Worm (Caenorhabditis elegans) whole organism, early embryonic: ENCODE results near the gene dss-1.

Source experiments
- B0310.2 ChIP-seq: sonication (generic microtip); optimal IDR thresholded peaks from 2 replicates; lab custom pipeline; 2016; ENCODE audit warnings: mild to moderate bottlenecking, missing genetic modification characterization, missing compliant biosample characterization
- F13C5.2 ChIP-seq: sonication (generic microtip); optimal IDR thresholded peaks from 2 replicates; lab custom pipeline; 2017; ENCODE audit warnings: mild to moderate bottlenecking, missing genetic modification characterization, inconsistent platforms, missing compliant biosample characterization
- aly-1 ChIP-seq: sonication (generic microtip); optimal IDR thresholded peaks from 2 replicates; lab custom pipeline; 2016; ENCODE audit warnings: missing genetic modification characterization, missing compliant biosample characterization
- ama-1 ChIP-seq: fragments of 150-350 bp; optimal IDR thresholded peaks from 2 replicates; lab custom pipeline; 2014
- ceh-13 ChIP-seq: fragments of 200-800 bp; sonication (Bioruptor generic); optimal IDR thresholded peaks from 2 replicates; lab custom pipeline; 2018; ENCODE audit warnings: mild to moderate bottlenecking, missing genetic modification characterization, missing compliant biosample characterization
- ceh-36 ChIP-seq: sonication (generic microtip); optimal IDR thresholded peaks from 2 replicates; lab custom pipeline; 2016; ENCODE audit warnings: missing genetic modification characterization, inconsistent platforms, missing compliant biosample characterization
- ets-7 ChIP-seq: sonication (generic microtip); optimal IDR thresholded peaks from 2 replicates; lab custom pipeline; 2016; ENCODE audit warnings: missing genotype, missing genetic modification characterization, missing compliant biosample characterization
- flt-1 ChIP-seq: fragments of 200-800 bp; sonication (Bioruptor generic); IDR thresholded peaks from 2 replicates; pipeline ENCODE4 v1.3.6; 2022; ENCODE audit warnings: missing genetic modification characterization, missing compliant biosample characterization
- hmbx-1 ChIP-seq: sonication (generic microtip); optimal IDR thresholded peaks from 2 replicates; lab custom pipeline; 2016; ENCODE audit warnings: mild to moderate bottlenecking, missing genetic modification characterization, missing compliant biosample characterization
- hmg-4 ChIP-seq: fragments of 200-800 bp; sonication (Bioruptor generic); optimal IDR thresholded peaks from 2 replicates; lab custom pipeline; 2018; ENCODE audit warnings: mild to moderate bottlenecking, missing genetic modification characterization, missing compliant biosample characterization
- hnd-1 ChIP-seq: sonication (generic microtip); optimal IDR thresholded peaks from 2 replicates; lab custom pipeline; 2016; ENCODE audit warnings: missing genetic modification characterization, missing compliant biosample characterization
- pes-1 ChIP-seq: fragments of 200-800 bp; sonication (Bioruptor generic); IDR thresholded peaks from 2 replicates; pipeline ENCODE4 v1.3.6; 2022; ENCODE audit warnings: missing genetic modification reagents, missing genetic modification characterization, missing compliant biosample characterization
- scrt-1 ChIP-seq: fragments of 200-800 bp; sonication (Bioruptor generic); IDR thresholded peaks from 2 replicates; pipeline ENCODE4 v1.3.6; 2022; ENCODE audit warnings: missing genetic modification characterization, missing compliant biosample characterization
- sea-1 ChIP-seq: fragments of 200-800 bp; sonication (Bioruptor generic); conservative IDR thresholded peaks from 2 replicates; pipeline ENCODE4 v1.3.6; 2022; ENCODE audit warnings: missing genetic modification characterization, missing compliant biosample characterization
- tbx-11 ChIP-seq: fragments of 200-800 bp; sonication (Bioruptor generic); IDR thresholded peaks from 2 replicates; pipeline ENCODE4 v1.3.6; 2022; ENCODE audit warnings: missing genetic modification characterization, missing compliant biosample characterization
- tbx-37 ChIP-seq: fragments of 200-800 bp; sonication (Bioruptor generic); conservative IDR thresholded peaks from 2 replicates; pipeline ENCODE4 v1.3.6; 2022; ENCODE audit warnings: missing genetic modification reagents, missing genetic modification characterization, missing compliant biosample characterization
- tra-4 ChIP-seq: sonication (generic microtip); optimal IDR thresholded peaks from 2 replicates; lab custom pipeline; 2017; ENCODE audit warnings: missing genetic modification characterization, missing compliant biosample characterization

Gene dss-1

DNA sequence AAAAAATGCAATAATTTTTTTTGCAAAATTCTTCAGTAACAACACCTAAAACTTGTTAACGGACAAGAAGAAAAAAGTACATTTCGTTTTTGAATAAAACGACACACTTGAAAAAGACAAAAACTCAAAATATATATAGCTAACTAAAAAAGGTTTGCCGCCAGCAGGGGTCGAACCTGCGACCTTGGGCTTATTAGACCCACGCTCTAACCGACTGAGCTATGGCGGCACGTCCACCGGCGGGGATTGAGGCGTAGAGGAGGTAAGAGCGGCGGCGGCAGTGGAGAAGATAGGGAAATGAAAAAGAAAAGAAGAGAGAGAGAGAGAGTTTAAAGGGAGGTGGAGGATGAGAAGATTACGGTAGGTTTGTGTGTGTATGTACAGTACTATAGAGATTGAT lies 22.1 kb upstream of the dss-1 start:
- TF ChIP-seq hmg-4 (GFP tag; lab: Kevin White, UChicago) = peak; percentile 12
- TF ChIP-seq tbx-11 (GFP tag; lab: Robert Waterston, UW) = peak; percentile 73
- no peak for TF ChIP-seq ama-1 (lab: Kevin White, UChicago)
- peak; percentile 83 for TF ChIP-seq pes-1
- TF ChIP-seq tbx-37 = peak; percentile 40
- peak; percentile 73 for TF ChIP-seq aly-1 (tag; lab: Kevin White, UChicago)
- peak; percentile 31 for TF ChIP-seq ceh-13 (GFP tag; lab: Kevin White, UChicago)
- peak; percentile 0 for TF ChIP-seq hnd-1
- no peak for TF ChIP-seq tra-4
- TF ChIP-seq sea-1 (GFP tag; lab: Robert Waterston, UW) = 0 out of 2 replicates have a peak, but pooled peaks have one; percentile 64
- TF ChIP-seq scrt-1 = peak; percentile 77
- TF ChIP-seq F13C5.2 (tag; lab: Kevin White, UChicago) = peak; percentile 58
- peak; percentile 77 for TF ChIP-seq flt-1
- TF ChIP-seq B0310.2 (tag; lab: Kevin White, UChicago) = peak; percentile 57
- no peak for TF ChIP-seq hmbx-1 (tag; lab: Kevin White, UChicago)
- TF ChIP-seq ceh-36 (tag; lab: Kevin White, UChicago) = peak; percentile 76
- TF ChIP-seq ets-7 (tag; lab: Kevin White, UChicago) = no peak

DNA sequence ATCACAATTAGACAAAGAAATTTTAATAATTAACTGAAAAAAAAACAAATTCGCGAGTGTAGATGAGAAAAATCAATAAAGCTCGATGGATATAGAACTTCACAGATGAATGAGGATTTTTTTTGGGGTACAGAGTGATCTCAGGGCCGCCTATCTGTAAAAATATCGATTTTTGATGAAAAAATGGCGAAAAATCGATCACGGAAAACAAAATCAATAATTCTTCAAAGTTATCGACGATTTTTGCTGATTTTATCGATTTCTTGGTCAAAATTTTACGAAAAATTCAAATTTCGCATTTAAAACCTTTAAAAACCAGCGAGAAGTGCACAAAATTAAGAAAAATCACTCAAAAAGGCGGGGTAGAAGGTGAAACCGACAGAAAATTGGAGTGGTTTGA lies 20.0 kb upstream of the dss-1 start:
- TF ChIP-seq aly-1 (tag; lab: Kevin White, UChicago) (no peak), hmbx-1 (tag; lab: Kevin White, UChicago) (no peak), B0310.2 (tag; lab: Kevin White, UChicago) (no peak), hmg-4 (GFP tag; lab: Kevin White, UChicago) (no peak), F13C5.2 (tag; lab: Kevin White, UChicago) (no peak), flt-1 (no peak), hnd-1 (no peak), ama-1 (lab: Kevin White, UChicago) (no peak), tbx-11 (GFP tag; lab: Robert Waterston, UW) (no peak), ceh-36 (tag; lab: Kevin White, UChicago) (no peak), scrt-1 (no peak), ceh-13 (GFP tag; lab: Kevin White, UChicago) (no peak)

DNA sequence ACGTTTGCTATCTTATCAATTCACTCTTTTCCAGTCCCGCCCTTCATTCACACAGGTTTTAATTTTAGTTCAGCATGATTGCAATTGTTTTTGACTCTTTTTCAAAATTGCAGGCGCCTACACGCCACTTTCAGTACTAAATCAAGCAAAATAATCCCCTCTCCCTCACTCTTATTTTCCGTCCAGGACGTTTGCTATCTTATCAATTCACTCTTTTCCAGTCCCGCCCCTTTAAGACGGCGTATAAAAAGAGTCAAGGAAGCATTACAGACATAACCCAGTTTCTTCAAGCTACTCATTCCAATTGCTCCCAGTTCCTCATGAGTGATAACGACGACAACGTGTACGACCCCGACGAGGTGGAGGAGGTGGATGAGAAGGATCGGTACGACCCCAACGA lies 18.6 kb upstream of the dss-1 start, which contains the start of gene Y119D3B.21:
Y119D3B.21 (plus strand) TSS at position 321 of the 400 bp plus-strand sequence.
- TF ChIP-seq ceh-13 (GFP tag; lab: Kevin White, UChicago) (no peak), ama-1 (lab: Kevin White, UChicago) (no peak), aly-1 (tag; lab: Kevin White, UChicago) (no peak), scrt-1 (no peak), hnd-1 (no peak)

DNA sequence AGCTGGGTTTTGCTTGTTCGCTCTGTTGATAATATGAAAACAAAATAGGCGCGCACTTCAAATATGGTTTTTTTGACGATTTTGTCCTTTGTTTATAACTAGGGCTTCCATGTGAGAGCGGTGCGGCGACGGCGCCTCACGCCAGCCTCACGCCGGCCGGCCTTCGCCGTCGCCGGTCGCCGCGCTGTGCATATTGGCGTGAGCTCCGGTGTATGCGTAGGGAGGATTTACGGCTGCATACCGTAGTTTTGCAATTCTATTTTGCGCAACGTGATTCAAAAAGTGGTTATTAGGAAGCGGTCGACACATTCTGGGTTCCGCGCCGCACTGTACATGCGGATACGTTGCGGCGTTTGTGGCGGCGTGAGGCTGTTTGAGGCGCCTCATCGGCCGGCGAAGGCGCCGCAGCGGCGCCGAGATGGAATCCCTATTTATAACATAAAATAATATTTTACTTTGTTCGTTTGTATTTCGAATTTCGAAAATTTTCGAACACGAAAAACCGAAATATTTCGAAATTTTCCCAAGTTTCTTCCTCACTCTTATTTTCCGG lies 18.1 kb upstream of the dss-1 start:
- no peak for TF ChIP-seq tbx-11 (GFP tag; lab: Robert Waterston, UW)
- no peak for TF ChIP-seq F13C5.2 (tag; lab: Kevin White, UChicago)
- no peak for TF ChIP-seq flt-1

DNA sequence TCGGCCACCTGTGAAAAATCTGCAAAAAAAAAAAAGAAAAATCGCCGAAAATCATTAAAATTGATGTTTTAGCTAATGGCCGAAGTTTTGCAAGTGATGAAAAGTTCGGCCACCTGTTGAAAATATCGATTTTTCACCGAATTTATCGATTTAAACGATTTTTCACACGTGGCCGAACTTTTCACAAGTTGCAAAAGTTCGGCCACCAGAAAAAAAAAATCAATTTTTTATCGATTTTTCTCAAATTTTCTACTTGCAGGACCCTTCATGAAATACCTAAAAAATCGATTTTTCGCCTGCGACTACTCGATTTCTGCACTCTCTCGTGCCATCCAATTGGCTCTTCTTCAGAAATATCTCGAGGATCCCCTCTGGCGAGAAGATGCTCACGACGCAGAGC lies 14.5 kb upstream of the dss-1 start:
- TF ChIP-seq pes-1 (no peak), tra-4 (no peak), hnd-1 (no peak)

DNA sequence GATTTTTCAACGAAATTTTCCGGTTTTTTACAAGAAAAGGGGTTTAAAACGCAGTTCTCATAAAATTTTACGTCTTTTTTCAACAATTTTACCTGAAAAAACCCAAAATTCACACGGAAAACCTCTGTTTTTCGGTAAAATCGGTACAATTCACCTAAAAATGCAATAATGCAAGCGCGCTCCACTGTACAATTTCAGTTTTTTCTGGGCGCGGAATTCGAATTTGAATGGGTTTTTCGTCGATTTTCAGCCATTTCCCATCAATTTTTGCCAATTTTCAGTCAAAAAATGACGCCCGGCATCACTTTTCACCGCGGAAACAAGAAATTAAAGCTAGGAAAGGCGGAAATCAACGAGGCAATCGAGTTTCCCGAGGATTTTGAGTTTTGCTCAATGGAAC lies 11.8 kb upstream of the dss-1 start, which contains the start of gene orc-3:
orc-3 (plus strand) TSS at position 282 of the 400 bp plus-strand sequence.
- TF ChIP-seq hnd-1 = no peak
- TF ChIP-seq ceh-36 (tag; lab: Kevin White, UChicago) = no peak
- no peak for TF ChIP-seq tbx-37
- TF ChIP-seq scrt-1 = no peak
- no peak for TF ChIP-seq hmg-4 (GFP tag; lab: Kevin White, UChicago)
- TF ChIP-seq tra-4 = no peak
- no peak for TF ChIP-seq F13C5.2 (tag; lab: Kevin White, UChicago)
- TF ChIP-seq aly-1 (tag; lab: Kevin White, UChicago) = no peak
- TF ChIP-seq ama-1 (lab: Kevin White, UChicago) = no peak
- no peak for TF ChIP-seq B0310.2 (tag; lab: Kevin White, UChicago)
- TF ChIP-seq flt-1 = no peak
- no peak for TF ChIP-seq tbx-11 (GFP tag; lab: Robert Waterston, UW)
- TF ChIP-seq ets-7 (tag; lab: Kevin White, UChicago) = no peak
- TF ChIP-seq hmbx-1 (tag; lab: Kevin White, UChicago) = no peak
- no peak for TF ChIP-seq pes-1
- TF ChIP-seq ceh-13 (GFP tag; lab: Kevin White, UChicago) = no peak
- TF ChIP-seq sea-1 (GFP tag; lab: Robert Waterston, UW) = no peak

DNA sequence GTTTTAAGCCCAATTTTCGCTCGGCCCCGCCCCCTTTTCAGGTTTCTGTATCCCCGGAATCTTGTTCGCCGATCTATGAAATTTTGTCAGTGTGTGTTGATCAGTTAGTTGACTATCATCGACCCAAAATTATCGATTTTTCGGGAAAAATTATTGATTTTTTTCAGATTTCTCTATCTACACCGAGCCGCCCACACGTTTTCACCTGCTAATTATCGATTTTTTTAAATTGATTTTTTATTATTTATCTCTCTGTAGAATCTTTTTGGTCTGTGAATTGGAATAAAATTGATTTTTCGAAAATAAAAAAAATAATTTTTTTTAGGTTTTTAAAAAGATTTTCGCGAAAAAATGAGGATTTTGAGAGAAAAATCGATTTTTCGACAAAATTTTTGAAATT lies 10.9 kb upstream of the dss-1 start:
- no peak for TF ChIP-seq ceh-36 (tag; lab: Kevin White, UChicago)
- TF ChIP-seq hmg-4 (GFP tag; lab: Kevin White, UChicago) = no peak
- no peak for TF ChIP-seq ceh-13 (GFP tag; lab: Kevin White, UChicago)
- TF ChIP-seq tbx-11 (GFP tag; lab: Robert Waterston, UW) = no peak
- no peak for TF ChIP-seq scrt-1
- no peak for TF ChIP-seq hmbx-1 (tag; lab: Kevin White, UChicago)
- no peak for TF ChIP-seq B0310.2 (tag; lab: Kevin White, UChicago)
- TF ChIP-seq sea-1 (GFP tag; lab: Robert Waterston, UW) = no peak

DNA sequence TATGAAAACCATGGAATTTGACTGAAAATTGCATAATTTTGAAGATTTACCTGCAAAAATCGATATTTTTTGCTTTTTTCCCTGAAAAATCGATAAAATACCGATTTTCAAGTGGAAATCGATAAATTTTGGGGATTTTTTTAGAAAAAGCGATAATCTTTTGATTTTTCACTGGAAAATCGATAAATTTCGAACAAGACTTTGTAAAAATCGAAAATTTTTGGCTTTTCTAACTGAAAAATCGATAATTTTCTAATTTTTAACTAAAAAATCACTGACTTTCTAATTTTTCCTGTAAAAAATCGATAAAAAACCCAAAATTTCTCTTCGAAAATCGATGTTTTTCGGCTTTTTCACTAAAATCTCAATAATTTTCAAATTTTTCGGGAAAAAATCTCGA lies 10.2 kb upstream of the dss-1 start:
- TF ChIP-seq scrt-1 (no peak), hmg-4 (GFP tag; lab: Kevin White, UChicago) (no peak), tbx-11 (GFP tag; lab: Robert Waterston, UW) (no peak), ceh-13 (GFP tag; lab: Kevin White, UChicago) (no peak), aly-1 (tag; lab: Kevin White, UChicago) (no peak), B0310.2 (tag; lab: Kevin White, UChicago) (no peak), ama-1 (lab: Kevin White, UChicago) (no peak), ets-7 (tag; lab: Kevin White, UChicago) (no peak), pes-1 (no peak), hnd-1 (no peak)
